Worm (Caenorhabditis elegans): ENCODE data around the gene chtb-1.

DNA sequence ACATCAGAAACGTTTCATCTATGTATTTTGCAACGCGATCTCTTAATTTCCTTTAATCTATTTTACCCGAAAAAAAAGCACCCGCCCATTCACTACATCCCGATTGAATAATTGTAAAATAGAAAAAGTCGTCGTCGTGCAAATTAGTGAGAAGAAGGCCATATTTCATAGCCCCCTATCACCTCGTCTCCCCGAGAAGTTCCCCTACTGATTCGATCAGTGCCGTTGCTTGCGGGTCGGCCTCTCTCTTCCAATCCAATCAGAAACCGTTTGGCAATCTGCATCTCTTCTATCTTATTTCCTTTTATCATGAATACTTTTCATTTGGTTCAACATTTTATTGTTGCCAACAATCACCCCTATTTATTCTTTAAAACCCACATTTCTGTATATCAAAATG lies 56.1 kb downstream of the chtb-1 start:
- TF ChIP-seq tab-1 (GFP tag; IDR thresholded peaks at IDR 0.05) (no peak), flt-1 (GFP tag; IDR thresholded peaks at IDR 0.05) (no peak), ztf-29 (GFP tag; IDR thresholded peaks at IDR 0.05) (no peak), klf-2 (GFP tag; conservative IDR thresholded peaks at IDR 0.05) (no peak), ref-1 (GFP tag; conservative IDR thresholded peaks at IDR 0.05) (no peak), T22C8.4 (GFP tag; IDR thresholded peaks at IDR 0.05) (no peak)
